Fruit fly (Drosophila melanogaster) whole organism, adult: Measurements from ENCODE around the gene IA-2.

ENCODE experiments used
- CG11617 ChIP-seq: fragments of 200-800 bp; sonication (Bioruptor generic); optimal IDR thresholded peaks from 2 replicates; lab custom pipeline; 2017; ENCODE audit warnings: mild to moderate bottlenecking, missing biosample characterization, missing genetic modification reagents, missing genetic modification characterization
- CG12768 ChIP-seq: fragments of 200-800 bp; sonication (Bioruptor generic); optimal IDR thresholded peaks from 2 replicates; lab custom pipeline; 2017; ENCODE audit warnings: missing biosample characterization, missing genetic modification characterization, mild to moderate bottlenecking, moderate library complexity, missing genetic modification reagents
- CG1620 ChIP-seq: fragments of 200-800 bp; sonication (Bioruptor generic); optimal IDR thresholded peaks from 2 replicates; lab custom pipeline; 2016; ENCODE audit warnings: missing biosample characterization, missing genetic modification characterization
- CG5204 ChIP-seq: fragments of 200-800 bp; sonication (Bioruptor generic); optimal IDR thresholded peaks from 2 replicates; lab custom pipeline; 2016; ENCODE audit warnings: missing biosample characterization, missing genetic modification characterization
- Clk ChIP-seq: fragments of 200-800 bp; sonication (Bioruptor generic); optimal IDR thresholded peaks from 2 replicates; lab custom pipeline; 2017; ENCODE audit warnings: missing biosample characterization, missing genetic modification characterization
- bab1 ChIP-seq: fragments of 200-800 bp; sonication (Bioruptor generic); optimal IDR thresholded peaks from 3 replicates; lab custom pipeline; 2019; ENCODE audit warnings: missing biosample characterization, mild to moderate bottlenecking, missing genetic modification characterization, moderate library complexity
- cnc ChIP-seq, 2 experiments: fragments of >200 bp; optimal IDR thresholded peaks; 2 replicates each; lab custom pipeline; 2017
- kay ChIP-seq: fragments of 200-800 bp; sonication (Bioruptor generic); peaks from one replicate; lab custom pipeline; 2016; ENCODE audit warnings: missing biosample characterization, missing genetic modification characterization, borderline replicate concordance
- ovo ChIP-seq: fragments of 200-800 bp; sonication (Bioruptor generic); optimal IDR thresholded peaks from 2 replicates; lab custom pipeline; 2016; ENCODE audit warnings: missing biosample characterization, missing genetic modification characterization
- pad ChIP-seq: fragments of 200-800 bp; sonication (Bioruptor generic); optimal IDR thresholded peaks from 3 replicates; lab custom pipeline; 2017; ENCODE audit warnings: missing biosample characterization, missing genetic modification characterization, mild to moderate bottlenecking, moderate library complexity, missing genetic modification reagents
- tj ChIP-seq: fragments of 200-800 bp; sonication (Bioruptor generic); optimal IDR thresholded peaks from 3 replicates; lab custom pipeline; 2017; ENCODE audit warnings: missing biosample characterization, mild to moderate bottlenecking, missing genetic modification characterization, moderate library complexity
- toe ChIP-seq: fragments of 200-800 bp; sonication (Bioruptor generic); optimal IDR thresholded peaks from 2 replicates; lab custom pipeline; 2016; ENCODE audit warnings: missing biosample characterization, missing genetic modification characterization

dm6 chr2L:1036811-1037296 is 11.0 kb downstream of the IA-2 start, which contains the start of gene gNacalpha:
- TF ChIP-seq CG1620 (GFP tag; lab: Kevin White, UChicago) (no peak), cnc (optimal IDR thresholded peaks at IDR 0.05; lab: Kevin White, UChicago) (no peak), CG11617 (GFP tag; lab: Kevin White, UChicago) (no peak), pad (no peak), CG5204 (GFP tag; lab: Kevin White, UChicago) (no peak), bab1 (no peak), ovo (GFP tag; lab: Kevin White, UChicago) (no peak), kay (no peak), toe (GFP tag; lab: Kevin White, UChicago) (no peak), tj (GFP tag; lab: Kevin White, UChicago) (no peak), Clk (GFP tag; lab: Kevin White, UChicago) (no peak), CG12768 (GFP tag; lab: Kevin White, UChicago) (no peak)
